Fruit fly (Drosophila melanogaster) whole organism, embryonic: ENCODE results near the gene Cbp20.
A peak's percentile ranks its signal among the peaks of the same experiment; 100 is the strongest.

Experiments
- ATbp ChIP-seq: fragments of 200-800 bp; sonication (Bioruptor generic); optimal IDR thresholded peaks from 2 replicates; lab custom pipeline; 2017; ENCODE audit warnings: missing biosample characterization, mild to moderate bottlenecking, missing genetic modification characterization, missing genetic modification reagents
- BEAF-32 ChIP-seq: fragments of 200-800 bp; sonication (Bioruptor generic); optimal IDR thresholded peaks from 3 replicates; lab custom pipeline; 2017; ENCODE audit warnings: missing biosample characterization, missing genetic modification characterization, mild to moderate bottlenecking, moderate library complexity, missing genetic modification reagents
- CG11085 ChIP-seq: fragments of 200-800 bp; sonication (Bioruptor generic); IDR thresholded peaks from 2 replicates; pipeline ENCODE4 v1.3.6; 2022; ENCODE audit warnings: missing biosample characterization, missing genetic modification characterization
- CG11247 ChIP-seq: fragments of 200-800 bp; sonication (Bioruptor generic); IDR thresholded peaks from 2 replicates; pipeline ENCODE4 v1.3.6; 2022; ENCODE audit warnings: missing biosample characterization, missing genetic modification characterization
- CG11723 ChIP-seq: fragments of 200-800 bp; sonication (Bioruptor generic); optimal IDR thresholded peaks from 2 replicates; lab custom pipeline; 2017; ENCODE audit warnings: missing biosample characterization, mild to moderate bottlenecking, missing genetic modification characterization
- CG12071 ChIP-seq: fragments of 200-800 bp; sonication (Bioruptor generic); optimal IDR thresholded peaks from 3 replicates; lab custom pipeline; 2018; ENCODE audit warnings: missing biosample characterization, mild to moderate bottlenecking, missing genetic modification characterization
- CG12104 ChIP-seq: fragments of 200-800 bp; sonication (Bioruptor generic); optimal IDR thresholded peaks from 3 replicates; lab custom pipeline; 2016; ENCODE audit warnings: missing biosample characterization, missing genetic modification characterization
- CG12391 ChIP-seq: fragments of 200-800 bp; sonication (Bioruptor generic); optimal IDR thresholded peaks from 3 replicates; lab custom pipeline; 2018; ENCODE audit warnings: missing biosample characterization, mild to moderate bottlenecking, missing genetic modification characterization, moderate library complexity
- CG12744 ChIP-seq: fragments of 200-800 bp; sonication (Bioruptor generic); optimal IDR thresholded peaks from 2 replicates; lab custom pipeline; 2016; ENCODE audit warnings: missing biosample characterization, missing genetic modification characterization
- CG15011 ChIP-seq: fragments of 200-800 bp; sonication (Bioruptor generic); optimal IDR thresholded peaks from 3 replicates; lab custom pipeline; 2018; ENCODE audit warnings: missing biosample characterization, mild to moderate bottlenecking, missing genetic modification characterization
- CG16815 ChIP-seq: fragments of 200-800 bp; sonication (Bioruptor generic); optimal IDR thresholded peaks from 3 replicates; lab custom pipeline; 2017; ENCODE audit warnings: missing biosample characterization, mild to moderate bottlenecking, missing genetic modification characterization
- CG16863 ChIP-seq: fragments of 200-800 bp; sonication (Bioruptor generic); optimal IDR thresholded peaks from 3 replicates; lab custom pipeline; 2016; ENCODE audit warnings: missing biosample characterization, missing genetic modification characterization
- CG17359 ChIP-seq: fragments of 200-800 bp; sonication (Bioruptor generic); optimal IDR thresholded peaks from 3 replicates; lab custom pipeline; 2018; ENCODE audit warnings: missing biosample characterization, mild to moderate bottlenecking, missing genetic modification characterization, moderate library complexity
- CG17385 ChIP-seq: fragments of 200-800 bp; sonication (Bioruptor generic); optimal IDR thresholded peaks from 3 replicates; lab custom pipeline; 2018; ENCODE audit warnings: missing biosample characterization, mild to moderate bottlenecking, missing genetic modification characterization
- CG1832 ChIP-seq: fragments of 200-800 bp; sonication (Bioruptor generic); optimal IDR thresholded peaks from 2 replicates; lab custom pipeline; 2017; ENCODE audit warnings: missing biosample characterization, mild to moderate bottlenecking, missing genetic modification characterization, inconsistent platforms
- CG18476 ChIP-seq: fragments of 200-800 bp; sonication (Bioruptor generic); optimal IDR thresholded peaks from 2 replicates; lab custom pipeline; 2016; ENCODE audit warnings: missing biosample characterization, mild to moderate bottlenecking, missing genetic modification characterization
- CG2120 ChIP-seq: fragments of 200-800 bp; sonication (Bioruptor generic); optimal IDR thresholded peaks from 3 replicates; lab custom pipeline; 2016; ENCODE audit warnings: missing biosample characterization, missing genetic modification characterization
- CG2889 ChIP-seq: fragments of 200-800 bp; sonication (Bioruptor generic); IDR thresholded peaks from 3 replicates; pipeline ENCODE4 v1.3.6; 2022; ENCODE audit warnings: missing biosample characterization, missing genetic modification characterization
- CG30020 ChIP-seq: fragments of 200-800 bp; optimal IDR thresholded peaks from 2 replicates; lab custom pipeline; 2019; ENCODE audit warnings: missing biosample characterization, mild to moderate bottlenecking, missing genetic modification characterization, moderate library complexity
- CG32532 ChIP-seq: fragments of 200-800 bp; sonication (Bioruptor generic); IDR thresholded peaks from 2 replicates; pipeline ENCODE4 v1.3.6; 2022; ENCODE audit warnings: missing biosample characterization, missing genetic modification characterization
- CG3407 ChIP-seq: fragments of 200-800 bp; sonication (Bioruptor generic); optimal IDR thresholded peaks from 2 replicates; lab custom pipeline; 2018; ENCODE audit warnings: missing biosample characterization, mild to moderate bottlenecking, missing genetic modification characterization
- CG4617 ChIP-seq: fragments of 200-800 bp; sonication (Bioruptor generic); optimal IDR thresholded peaks from 3 replicates; lab custom pipeline; 2016; ENCODE audit warnings: missing biosample characterization, missing genetic modification characterization, borderline replicate concordance
- CG7271 ChIP-seq: fragments of 200-800 bp; sonication (Bioruptor generic); optimal IDR thresholded peaks from 2 replicates; lab custom pipeline; 2018; ENCODE audit warnings: missing biosample characterization, mild to moderate bottlenecking, missing genetic modification characterization, moderate library complexity
- CG8944 ChIP-seq: fragments of 200-800 bp; sonication (Bioruptor generic); optimal IDR thresholded peaks from 3 replicates; lab custom pipeline; 2016; ENCODE audit warnings: missing biosample characterization, missing genetic modification characterization
- CG9727 ChIP-seq: fragments of 200-800 bp; sonication (Bioruptor generic); optimal IDR thresholded peaks from 3 replicates; lab custom pipeline; 2017; ENCODE audit warnings: missing biosample characterization, mild to moderate bottlenecking, missing genetic modification characterization
- Camta ChIP-seq: fragments of 200-800 bp; sonication (Bioruptor generic); optimal IDR thresholded peaks from 2 replicates; lab custom pipeline; 2016; ENCODE audit warnings: missing biosample characterization, missing genetic modification characterization
- CkIIα-i1 ChIP-seq: fragments of 200-800 bp; sonication (Bioruptor generic); IDR thresholded peaks from 2 replicates; pipeline ENCODE4 v1.3.6; 2022; ENCODE audit warnings: missing biosample characterization, missing genetic modification characterization
- CoRest ChIP-seq: fragments of 200-800 bp; sonication (Bioruptor generic); optimal IDR thresholded peaks from 3 replicates; lab custom pipeline; 2018; ENCODE audit warnings: missing biosample characterization, mild to moderate bottlenecking, missing genetic modification characterization, moderate library complexity
- Doc2 ChIP-seq: fragments of 200-800 bp; sonication (Bioruptor generic); IDR thresholded peaks from 2 replicates; pipeline ENCODE4 v1.3.6; 2022; ENCODE audit warnings: missing biosample characterization, missing genetic modification characterization
- Six4 ChIP-seq: fragments of 200-800 bp; sonication (Bioruptor generic); optimal IDR thresholded peaks from 2 replicates; lab custom pipeline; 2016; ENCODE audit warnings: missing biosample characterization, missing genetic modification characterization
- Xbp1 ChIP-seq: fragments of 200-800 bp; sonication (Bioruptor generic); optimal IDR thresholded peaks from 3 replicates; lab custom pipeline; 2016; ENCODE audit warnings: missing biosample characterization, mild to moderate bottlenecking, missing genetic modification characterization
- ash1 ChIP-seq: fragments of 200-800 bp; sonication (Bioruptor generic); optimal IDR thresholded peaks from 2 replicates; lab custom pipeline; 2018; ENCODE audit warnings: missing biosample characterization, mild to moderate bottlenecking, missing genetic modification characterization
- az2 ChIP-seq: fragments of 200-800 bp; sonication (Bioruptor generic); optimal IDR thresholded peaks from 3 replicates; lab custom pipeline; 2016; ENCODE audit warnings: missing biosample characterization, missing genetic modification characterization
- exex ChIP-seq: fragments of 200-800 bp; sonication (Bioruptor generic); optimal IDR thresholded peaks from 4 replicates; lab custom pipeline; 2018; ENCODE audit warnings: missing biosample characterization, mild to moderate bottlenecking, missing genetic modification characterization, moderate library complexity
- fd102C ChIP-seq: fragments of 200-800 bp; sonication (Bioruptor generic); optimal IDR thresholded peaks from 2 replicates; lab custom pipeline; 2018; ENCODE audit warnings: missing biosample characterization, mild to moderate bottlenecking, missing genetic modification characterization, moderate library complexity
- fd3F ChIP-seq: fragments of 200-800 bp; sonication (Bioruptor generic); optimal IDR thresholded peaks from 2 replicates; lab custom pipeline; 2018; ENCODE audit warnings: missing biosample characterization, mild to moderate bottlenecking, missing genetic modification characterization, moderate library complexity
- fd96Cb ChIP-seq: fragments of 200-800 bp; sonication (Bioruptor generic); optimal IDR thresholded peaks from 2 replicates; lab custom pipeline; 2018; ENCODE audit warnings: missing biosample characterization, mild to moderate bottlenecking, missing genetic modification characterization, moderate library complexity
- ind ChIP-seq: fragments of 200-800 bp; sonication (Bioruptor generic); optimal IDR thresholded peaks from 3 replicates; lab custom pipeline; 2016; ENCODE audit warnings: missing biosample characterization, missing genetic modification characterization
- insv ChIP-seq, 2 experiments: fragments of 200-800 bp; sonication (Bioruptor generic); optimal IDR thresholded peaks; 3 replicates each; lab custom pipeline; 2016 to 2018; ENCODE audit warnings: missing biosample characterization in 2 of 2, missing genetic modification characterization in 2 of 2
- jing ChIP-seq: fragments of 200-800 bp; sonication (Bioruptor generic); optimal IDR thresholded peaks from 2 replicates; lab custom pipeline; 2018; ENCODE audit warnings: missing biosample characterization, mild to moderate bottlenecking, missing genetic modification characterization
- knrl ChIP-seq: fragments of 200-800 bp; sonication (Bioruptor generic); IDR thresholded peaks from 3 replicates; pipeline ENCODE4 v1.3.6; 2022; ENCODE audit warnings: missing biosample characterization, missing genetic modification characterization; ENCODE audit not compliant: partially characterized antibody
- odd ChIP-seq: fragments of 200-800 bp; sonication (Bioruptor generic); optimal IDR thresholded peaks from 2 replicates; lab custom pipeline; 2017; ENCODE audit warnings: missing biosample characterization, mild to moderate bottlenecking, missing genetic modification characterization
- peb ChIP-seq: fragments of 200-800 bp; sonication (Bioruptor generic); IDR thresholded peaks from 2 replicates; pipeline ENCODE4 v1.3.6; 2022; ENCODE audit warnings: missing biosample characterization, missing genetic modification characterization
- psq ChIP-seq: fragments of 200-800 bp; sonication (Bioruptor generic); optimal IDR thresholded peaks from 2 replicates; lab custom pipeline; 2017; ENCODE audit warnings: missing biosample characterization, missing genetic modification characterization
- seq ChIP-seq: fragments of 200-800 bp; sonication (Bioruptor generic); IDR thresholded peaks from 2 replicates; pipeline ENCODE4 v1.3.6; 2022; ENCODE audit warnings: missing biosample characterization, missing genetic modification characterization
- tna ChIP-seq: fragments of 200-800 bp; sonication (Bioruptor generic); IDR thresholded peaks from 2 replicates; pipeline ENCODE4 v1.3.6; 2022; ENCODE audit warnings: missing biosample characterization, missing genetic modification characterization; ENCODE audit not compliant: partially characterized antibody
- trem ChIP-seq: fragments of 200-800 bp; optimal IDR thresholded peaks from 3 replicates; lab custom pipeline; 2019; ENCODE audit warnings: missing biosample characterization, mild to moderate bottlenecking, missing genetic modification characterization, moderate library complexity

The Cbp20 gene

dm6 chr3R:18171983-18172967 lies 7.8 kb downstream of the Cbp20 start (continued):
- TF ChIP-seq CG18476 (GFP tag; lab: Kevin White, UChicago) (peak; percentile 93), CG2120 (GFP tag; lab: Kevin White, UChicago) (peak; percentile 94), insv (GFP tag; optimal IDR thresholded peaks at IDR 0.05; lab: Kevin White, UChicago) (peak; percentile 14 to 69), CG30020 (tag; lab: Kevin White, UChicago) (no peak), ATbp (GFP tag; lab: Kevin White, UChicago) (peak; percentile 94), trem (peak; percentile 86), fd3F (peak; percentile 88), CkIIα-i1 (no peak), CoRest (peak; percentile 96), Six4 (GFP tag; lab: Kevin White, UChicago) (peak; percentile 85), az2 (peak; percentile 95), CG12744 (GFP tag; lab: Kevin White, UChicago) (peak; percentile 90), jing (GFP tag; lab: Kevin White, UChicago) (peak; percentile 89), exex (tag; lab: Kevin White, UChicago) (peak; percentile 72), peb (GFP tag; lab: Robert Waterston, UW) (peak; percentile 84), CG9727 (GFP tag; lab: Kevin White, UChicago) (peak; percentile 96), fd102C (peak; percentile 45), CG16815 (peak; percentile 90), CG4617 (GFP tag; lab: Kevin White, UChicago) (peak; percentile 72), seq (GFP tag; lab: Robert Waterston, UW) (peak; percentile 88), CG17385 (peak; percentile 91), Xbp1 (GFP tag; lab: Kevin White, UChicago) (peak; percentile 94), CG11247 (GFP tag; lab: Robert Waterston, UW) (peak; percentile 64; the same call in 1 of the 2 replicates), ind (GFP tag; lab: Kevin White, UChicago) (peak; percentile 92), CG8944 (GFP tag; lab: Kevin White, UChicago) (peak; percentile 87), CG12071 (GFP tag; lab: Kevin White, UChicago) (peak; percentile 84), CG17359 (tag; lab: Kevin White, UChicago) (peak; percentile 95), knrl (no peak), CG3407 (GFP tag; lab: Kevin White, UChicago) (peak; percentile 88), CG12104 (GFP tag; lab: Kevin White, UChicago) (peak; percentile 93), ash1 (GFP tag; lab: Kevin White, UChicago) (peak; percentile 43), psq (GFP tag; lab: Kevin White, UChicago) (peak; percentile 66), CG12391 (tag; lab: Kevin White, UChicago) (peak; percentile 95), CG7271 (tag; lab: Kevin White, UChicago) (peak; percentile 43), CG15011 (GFP tag; lab: Kevin White, UChicago) (peak; percentile 89), Camta (GFP tag; lab: Kevin White, UChicago) (peak; percentile 89), fd96Cb (tag; lab: Kevin White, UChicago) (peak; percentile 95), BEAF-32 (no peak), CG2889 (GFP tag; lab: Robert Waterston, UW) (peak; percentile 71; the same call in 2 of the 3 replicates), tna (GFP tag; lab: Robert Waterston, UW) (no peak), CG1832 (GFP tag; lab: Kevin White, UChicago) (no peak), Doc2 (GFP tag; lab: Robert Waterston, UW) (peak; percentile 58; the same call in 1 of the 2 replicates), odd (GFP tag; lab: Kevin White, UChicago) (peak; percentile 91), CG11085 (peak; percentile 71), CG11723 (GFP tag; lab: Kevin White, UChicago) (peak; percentile 89), CG16863 (GFP tag; lab: Kevin White, UChicago) (peak; percentile 92), CG32532 (GFP tag; lab: Robert Waterston, UW) (peak; percentile 90)
